Fruit fly (Drosophila melanogaster) whole organism, larva: Measurements from ENCODE around the gene CG9953.

Experiments
- noc ChIP-seq: fragments of 200-800 bp; sonication (Bioruptor generic); optimal IDR thresholded peaks from 3 replicates; lab custom pipeline; 2019; ENCODE audit warnings: missing biosample characterization, mild to moderate bottlenecking, missing genetic modification characterization, moderate library complexity

The CG9953 gene

dm6 chr3L:6961992-6962570, 7.4 kb upstream of the CG9953 start:
- TF ChIP-seq noc (tag; lab: Kevin White, UChicago) = no peak

- TF ChIP-seq noc (tag; lab: Kevin White, UChicago) = no peak
Observed at dm6 chr3L:6963175-6963574, 6.3 kb upstream of the CG9953 start.

dm6 chr3L:6963792-6964487, 5.5 kb upstream of the CG9953 start:
- peak; percentile 42 for TF ChIP-seq noc (tag; lab: Kevin White, UChicago)

- TF ChIP-seq noc (tag; lab: Kevin White, UChicago) = peak; percentile 50
Observed at dm6 chr3L:6964488-6965152, 4.8 kb upstream of the CG9953 start, which contains the start of gene sgl. TSS of gene sgl (minus strand) at chr3L:6964758.

- no peak for TF ChIP-seq noc (tag; lab: Kevin White, UChicago)
Observed at dm6 chr3L:6967797-6968196, 1.7 kb upstream of the CG9953 start, which contains the start of gene CG10064. TSS of gene CG10064 (minus strand) at chr3L:6967897.

DNA sequence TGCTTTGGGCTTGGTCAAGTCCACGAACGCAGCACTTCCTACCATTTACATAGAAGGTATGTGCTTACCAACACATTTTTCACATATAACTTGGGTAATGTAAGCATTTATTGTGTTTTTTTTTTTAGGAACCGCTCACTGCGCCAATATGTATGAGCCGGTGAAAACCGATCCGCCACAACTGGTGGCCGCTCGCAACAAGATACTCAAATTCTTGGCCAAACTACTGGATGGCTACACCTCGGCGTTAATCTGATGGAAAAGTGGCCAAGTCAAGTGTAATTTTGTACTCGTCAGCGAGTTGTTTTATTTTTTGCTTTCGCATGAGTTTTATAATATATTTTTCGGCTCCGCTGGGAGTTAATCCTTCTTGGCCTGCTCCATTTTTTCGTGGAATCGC, 1.8 kb downstream of the CG9953 start:
- TF ChIP-seq noc (tag; lab: Kevin White, UChicago) = no peak

dm6 chr3L:6972367-6972766, 2.9 kb downstream of the CG9953 start, which contains the start of gene CG10063:
TSS of gene CG10063 (minus strand) at chr3L:6972467.
- no peak for TF ChIP-seq noc (tag; lab: Kevin White, UChicago)

DNA sequence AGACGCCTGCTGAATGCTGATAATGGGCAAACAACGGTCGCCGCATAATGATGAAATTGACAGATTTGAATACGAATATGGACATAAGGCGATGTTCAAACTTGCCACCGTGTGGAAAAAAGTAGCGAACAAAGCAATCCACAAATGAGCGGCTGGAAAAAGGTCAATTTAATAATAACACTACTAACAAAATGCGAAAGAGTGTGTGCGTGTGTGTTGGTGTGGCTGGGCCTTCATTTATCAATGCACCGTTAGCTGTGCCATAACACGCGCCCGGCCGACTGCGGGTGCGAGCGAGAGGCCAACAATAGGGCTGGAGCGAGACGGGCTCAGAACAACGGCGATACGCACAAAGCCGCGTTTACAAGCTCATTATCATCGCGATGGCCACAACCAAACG, 6.4 kb downstream of the CG9953 start:
- TF ChIP-seq noc (tag; lab: Kevin White, UChicago) = no peak

DNA sequence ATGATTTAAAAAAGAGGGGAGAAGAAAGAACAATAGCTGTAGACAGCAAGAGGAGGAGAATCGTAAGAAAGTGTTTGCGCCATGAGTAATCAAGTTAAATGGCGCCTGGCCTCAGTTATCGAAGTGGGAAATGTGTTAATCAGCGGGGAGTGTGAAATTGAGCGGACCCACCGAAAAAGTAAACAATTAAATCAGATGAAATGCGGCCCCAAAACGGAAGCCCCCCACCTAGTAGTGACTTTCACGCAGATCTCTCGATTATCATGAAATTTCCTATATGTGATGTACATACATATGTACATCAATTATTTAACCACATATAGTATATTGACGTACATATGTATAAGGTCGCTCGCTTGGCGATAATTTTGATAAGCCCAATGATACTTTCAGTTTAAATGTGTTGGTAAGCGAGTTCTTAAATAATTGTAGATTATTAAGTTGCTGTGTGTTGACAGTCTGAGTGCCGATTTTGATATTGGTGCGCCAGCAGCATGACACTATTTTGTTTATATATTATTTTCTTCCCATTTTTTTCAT, 7.2 kb downstream of the CG9953 start:
- no peak for TF ChIP-seq noc (tag; lab: Kevin White, UChicago)

DNA sequence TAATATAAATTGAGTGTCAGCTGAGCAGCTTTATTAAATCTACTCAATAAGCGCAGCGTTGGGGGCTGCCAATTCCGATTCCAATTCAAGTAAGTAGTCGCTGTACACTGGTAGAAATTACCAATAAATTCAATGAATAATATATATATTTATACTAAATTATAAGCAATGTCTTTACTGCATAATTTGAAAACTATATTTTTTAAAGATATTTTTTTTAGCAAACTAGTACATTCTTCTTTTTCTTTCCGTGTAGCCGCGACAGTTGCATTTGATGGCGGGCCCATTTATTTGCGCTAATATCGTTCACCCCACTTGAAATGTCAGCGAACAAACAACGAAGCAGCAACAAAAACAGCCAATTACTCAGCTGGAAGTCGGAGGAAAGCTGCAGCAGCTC, 7.9 kb downstream of the CG9953 start:
- TF ChIP-seq noc (tag; lab: Kevin White, UChicago) = no peak

DNA sequence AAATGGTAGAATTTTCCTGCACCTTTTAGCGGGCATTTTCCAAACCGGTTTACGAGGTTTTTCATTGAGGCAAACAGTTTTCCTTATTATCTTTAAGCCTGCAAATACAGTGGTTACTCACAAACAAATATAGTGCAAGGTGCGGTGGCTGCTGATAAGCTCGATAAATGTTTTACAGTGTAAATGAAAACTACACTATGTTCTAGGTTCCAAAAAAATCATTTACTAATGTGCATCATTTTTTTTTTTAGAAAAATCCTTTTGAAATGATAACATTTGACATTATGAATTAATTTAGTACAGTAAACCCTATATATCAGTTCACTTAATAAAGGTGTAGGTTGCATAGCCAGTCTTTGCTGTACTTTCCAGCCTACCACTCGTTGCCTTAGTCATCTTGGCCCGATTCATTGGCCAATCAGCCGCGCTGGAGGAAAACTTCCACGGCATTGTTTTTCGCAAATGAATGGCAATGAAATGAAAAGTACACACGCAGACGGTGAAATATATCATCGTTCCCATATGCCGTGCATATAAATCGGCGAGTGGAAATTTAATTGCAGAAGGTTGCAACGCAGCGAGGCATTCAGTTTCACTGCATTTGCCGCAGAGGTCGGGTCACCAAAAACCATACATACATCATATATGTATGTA, 8.7 kb downstream of the CG9953 start:
- no peak for TF ChIP-seq noc (tag; lab: Kevin White, UChicago)

- TF ChIP-seq noc (tag; lab: Kevin White, UChicago) = no peak
Observed at dm6 chr3L:6978757-6979386, 9.4 kb downstream of the CG9953 start.

DNA sequence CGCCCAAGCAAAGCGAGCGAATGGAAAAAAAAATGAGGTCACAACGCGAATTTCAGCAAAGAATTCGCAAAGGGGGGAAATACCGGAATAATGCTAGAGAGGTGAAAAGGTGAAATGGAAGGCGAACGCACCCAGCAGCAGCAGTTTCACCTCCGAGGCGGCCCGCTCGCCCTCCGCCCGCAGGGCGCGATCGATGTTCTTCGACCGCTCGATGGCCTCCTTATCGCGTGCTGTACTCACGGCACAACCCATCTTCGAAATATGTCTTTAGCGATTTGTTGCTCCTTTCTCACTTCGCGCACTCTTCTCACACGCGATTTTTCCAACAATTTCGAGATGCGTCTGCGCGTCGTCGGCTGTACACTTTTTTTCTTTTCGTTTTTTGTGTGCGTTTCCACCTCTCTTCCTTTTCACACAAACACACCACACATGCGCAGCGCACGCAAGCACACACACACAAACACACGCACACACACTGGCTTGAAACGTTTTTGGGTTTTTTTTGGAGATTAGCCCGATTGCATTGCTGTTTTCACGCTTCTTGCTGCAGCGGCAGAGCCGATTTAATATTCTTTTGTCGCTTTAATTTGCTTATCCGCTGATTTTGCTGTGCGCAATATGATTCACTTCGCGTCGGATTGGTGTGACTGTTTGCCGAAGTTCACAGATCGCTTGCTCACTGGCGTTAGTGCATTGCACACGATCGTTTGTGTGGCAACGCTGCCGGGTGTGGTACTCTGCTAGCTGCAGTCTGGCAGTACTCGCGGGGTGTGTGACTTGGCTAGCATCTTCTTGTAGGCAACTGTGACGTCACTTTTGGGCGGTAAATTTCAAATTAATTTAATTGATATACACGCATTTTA, 10.2 kb downstream of the CG9953 start, which contains the start of gene Galphai:
TSS of gene Galphai (minus strand) at position 658 of the 863 bp plus-strand sequence.
- peak; percentile 22 for TF ChIP-seq noc (tag; lab: Kevin White, UChicago)

DNA sequence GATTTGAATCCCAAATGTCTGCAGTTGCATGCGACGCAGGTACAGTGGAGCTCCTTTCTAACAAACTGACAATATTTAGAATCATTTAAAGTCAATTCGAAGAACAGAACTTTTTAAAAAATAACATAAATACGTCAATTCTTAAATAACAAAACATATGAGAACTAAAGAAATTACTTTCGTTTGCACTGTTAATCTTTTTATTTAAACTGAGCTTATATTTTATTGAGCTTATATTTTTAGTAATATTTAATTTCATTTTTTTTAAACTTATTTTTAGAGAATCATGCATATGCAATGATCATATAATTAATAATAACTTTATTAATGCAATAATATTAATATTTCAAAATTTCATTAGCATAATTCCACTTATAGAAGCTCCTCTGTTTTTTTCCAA, 11.1 kb downstream of the CG9953 start:
- TF ChIP-seq noc (tag; lab: Kevin White, UChicago) = no peak
